Worm (Caenorhabditis elegans): ENCODE results near the gene sru-7.

sru-7 gene

ce11 chrIV:8538011-8538658 is 45.8 kb downstream of the sru-7 start:
- TF ChIP-seq ztf-23 (GFP tag; IDR thresholded peaks at IDR 0.05), result no peak
- no peak for TF ChIP-seq ref-1 (GFP tag; conservative IDR thresholded peaks at IDR 0.05)
- TF ChIP-seq cog-1 (tag; optimal IDR thresholded peaks at IDR 0.05), result no peak
- no peak for TF ChIP-seq T22C8.4 (GFP tag; IDR thresholded peaks at IDR 0.05)
- TF ChIP-seq klf-2 (GFP tag; conservative IDR thresholded peaks at IDR 0.05), result no peak
- no peak for TF ChIP-seq med-1 (GFP tag; optimal IDR thresholded peaks at IDR 0.05; ENCODE audit: insufficient read depth)
- no peak for TF ChIP-seq tab-1 (GFP tag; IDR thresholded peaks at IDR 0.05)

ce11 chrIV:8538659-8539173 is 46.4 kb downstream of the sru-7 start, which contains the start of gene hyl-1:
TSS of gene hyl-1 (plus strand) at chrIV:8539123.
- TF ChIP-seq ztf-29 (GFP tag; IDR thresholded peaks at IDR 0.05) (no peak), cog-1 (tag; optimal IDR thresholded peaks at IDR 0.05) (no peak), ref-1 (GFP tag; conservative IDR thresholded peaks at IDR 0.05) (no peak), ztf-23 (GFP tag; IDR thresholded peaks at IDR 0.05) (no peak), flt-1 (GFP tag; IDR thresholded peaks at IDR 0.05) (no peak)

ce11 chrIV:8539645-8540044 is 47.3 kb downstream of the sru-7 start:
- TF ChIP-seq tab-1 (GFP tag; IDR thresholded peaks at IDR 0.05), result no peak
- no peak for TF ChIP-seq klf-2 (GFP tag; conservative IDR thresholded peaks at IDR 0.05)
- no peak for TF ChIP-seq ztf-29 (GFP tag; IDR thresholded peaks at IDR 0.05)
- TF ChIP-seq T22C8.4 (GFP tag; IDR thresholded peaks at IDR 0.05), result no peak
- no peak for TF ChIP-seq ref-1 (GFP tag; conservative IDR thresholded peaks at IDR 0.05)
- no peak for TF ChIP-seq flt-1 (GFP tag; IDR thresholded peaks at IDR 0.05)
- no peak for TF ChIP-seq ztf-23 (GFP tag; IDR thresholded peaks at IDR 0.05)
- no peak for TF ChIP-seq cog-1 (tag; optimal IDR thresholded peaks at IDR 0.05)
- TF ChIP-seq med-1 (GFP tag; optimal IDR thresholded peaks at IDR 0.05; ENCODE audit: insufficient read depth), result no peak

- TF ChIP-seq klf-2 (GFP tag; conservative IDR thresholded peaks at IDR 0.05) (no peak), T22C8.4 (GFP tag; IDR thresholded peaks at IDR 0.05) (no peak), med-1 (GFP tag; optimal IDR thresholded peaks at IDR 0.05; ENCODE audit: insufficient read depth) (no peak), cog-1 (tag; optimal IDR thresholded peaks at IDR 0.05) (no peak), tab-1 (GFP tag; IDR thresholded peaks at IDR 0.05) (no peak), ztf-29 (GFP tag; IDR thresholded peaks at IDR 0.05) (no peak), ref-1 (GFP tag; conservative IDR thresholded peaks at IDR 0.05) (no peak), ztf-23 (GFP tag; IDR thresholded peaks at IDR 0.05) (no peak), flt-1 (GFP tag; IDR thresholded peaks at IDR 0.05) (no peak)
Measured at ce11 chrIV:8540268-8540667, 47.9 kb downstream of the sru-7 start.

ce11 chrIV:8542272-8542671 is 49.9 kb downstream of the sru-7 start:
- TF ChIP-seq ref-1 (GFP tag; conservative IDR thresholded peaks at IDR 0.05) (no peak), ztf-23 (GFP tag; IDR thresholded peaks at IDR 0.05) (no peak), flt-1 (GFP tag; IDR thresholded peaks at IDR 0.05) (no peak), T22C8.4 (GFP tag; IDR thresholded peaks at IDR 0.05) (no peak), tab-1 (GFP tag; IDR thresholded peaks at IDR 0.05) (no peak), klf-2 (GFP tag; conservative IDR thresholded peaks at IDR 0.05) (no peak), ztf-29 (GFP tag; IDR thresholded peaks at IDR 0.05) (no peak), med-1 (GFP tag; optimal IDR thresholded peaks at IDR 0.05; ENCODE audit: insufficient read depth) (no peak), cog-1 (tag; optimal IDR thresholded peaks at IDR 0.05) (no peak)
